Worm (Caenorhabditis elegans) whole organism, L1 larva: ENCODE measurements around the gene Y46G5A.14.

Source experiments
- ces-1 ChIP-seq: fragments of 150-350 bp; optimal IDR thresholded peaks from 2 replicates; lab custom pipeline; 2014; ENCODE audit warnings: missing biosample characterization, missing genetic modification reagents, missing genetic modification characterization
- efl-3 ChIP-seq: fragments of 200-800 bp; sonication (Bioruptor generic); optimal IDR thresholded peaks from 2 replicates; lab custom pipeline; 2018; ENCODE audit warnings: mild to moderate bottlenecking, missing genetic modification characterization, missing compliant biosample characterization
- fkh-10 ChIP-seq: sonication (generic microtip); optimal IDR thresholded peaks from 2 replicates; lab custom pipeline; 2017; ENCODE audit warnings: missing biosample characterization, missing genetic modification reagents, missing genetic modification characterization
- fkh-4 ChIP-seq: sonication (generic microtip); optimal IDR thresholded peaks from 2 replicates; lab custom pipeline; 2016; ENCODE audit warnings: missing compliant biosample characterization, missing genetic modification characterization, borderline replicate concordance
- lin-13 ChIP-seq: fragments of 150-350 bp; optimal IDR thresholded peaks from 2 replicates; lab custom pipeline; 2014; ENCODE audit warnings: missing biosample characterization, missing genetic modification reagents, missing genetic modification characterization
- lin-39 ChIP-seq: fragments of 150-350 bp; optimal IDR thresholded peaks from 2 replicates; lab custom pipeline; 2014; ENCODE audit warnings: missing biosample characterization, missing genetic modification reagents, missing genetic modification characterization
- skn-1 ChIP-seq: fragments of 150-350 bp; optimal IDR thresholded peaks from 2 replicates; lab custom pipeline; 2014; ENCODE audit warnings: missing biosample characterization, missing genetic modification characterization
- unc-98 ChIP-seq: fragments of 200-800 bp; sonication (Bioruptor generic); IDR thresholded peaks from 2 replicates; pipeline ENCODE4 v1.3.6; 2022; ENCODE audit warnings: missing genetic modification characterization, missing compliant biosample characterization
- zag-1 ChIP-seq: fragments of 150-350 bp; optimal IDR thresholded peaks from 2 replicates; lab custom pipeline; 2014; ENCODE audit warnings: missing biosample characterization, missing genetic modification characterization

ce11 chrII:12823437-12823836 is 48.9 kb downstream of the Y46G5A.14 start, which contains the start of gene Y46G5A.36:
- TF ChIP-seq fkh-10: no peak
- TF ChIP-seq lin-39 (tag; lab: Kevin White, UChicago): no peak
- TF ChIP-seq skn-1 (tag; lab: Kevin White, UChicago): no peak
- TF ChIP-seq efl-3 (GFP tag; lab: Kevin White, UChicago): no peak
- no peak for TF ChIP-seq fkh-4
- no peak for TF ChIP-seq zag-1 (tag; lab: Kevin White, UChicago)
- no peak for TF ChIP-seq lin-13 (GFP tag; lab: Kevin White, UChicago)
- no peak for TF ChIP-seq ces-1 (GFP tag; lab: Kevin White, UChicago)
- TF ChIP-seq unc-98 (GFP tag; lab: Robert Waterston, UW): no peak
